4 worm cellular contexts compared by ENCODE assay signal in the genomic region with DNA sequence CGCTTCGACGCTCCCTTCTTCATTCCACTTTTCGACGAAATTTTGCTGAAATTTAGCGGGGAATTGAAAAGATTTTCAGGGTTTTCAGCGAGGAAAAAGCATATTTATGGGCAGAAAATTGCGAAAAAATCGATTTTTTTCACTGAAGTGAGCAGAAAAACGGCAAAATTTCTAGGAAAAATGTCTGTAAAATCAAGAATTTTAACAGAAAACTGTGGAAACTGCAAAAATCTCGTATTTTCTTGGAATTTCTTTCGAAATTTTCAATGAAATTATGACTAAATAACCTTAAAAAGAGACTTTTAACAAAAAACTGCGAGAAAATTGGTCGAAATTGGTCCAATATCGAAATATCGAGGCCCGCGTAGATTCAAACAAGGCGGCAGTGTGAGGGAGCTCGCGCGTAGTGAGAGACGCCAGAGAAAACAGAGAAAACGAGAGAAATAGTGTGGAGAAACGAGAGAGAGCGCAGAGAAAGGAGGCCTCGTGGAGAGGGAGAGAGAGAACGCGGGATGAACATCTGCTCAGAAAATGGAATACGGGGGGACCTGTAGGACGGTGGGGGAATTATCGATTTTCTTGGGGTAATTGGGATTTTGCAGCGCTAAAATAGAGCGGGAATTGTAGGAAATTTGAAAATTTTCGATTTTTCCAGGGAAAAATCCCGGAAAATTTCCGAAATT.
TF ChIP-seq lines count a peak whose summit lies in the region.

A gene (minus strand): TSS at position 51 of the 683 bp plus-strand sequence.

TF ChIP-seq in whole organism, L1 larva, 84 proteins besides CTCF, POLR2A, EP300 and RAD21 (continued from another document and continues in another):
- TF ChIP-seq pax-3 (tag; optimal IDR thresholded peaks at IDR 0.05; lab: Kevin White, UChicago) (no peak), ztf-4 (tag; optimal IDR thresholded peaks at IDR 0.05; lab: Kevin White, UChicago) (no peak), dsc-1 (tag; optimal IDR thresholded peaks at IDR 0.05; lab: Kevin White, UChicago) (peak; percentile 29), lin-35 (GFP tag; optimal IDR thresholded peaks at IDR 0.05; lab: Kevin White, UChicago) (peak; percentile 37 to 49), snpc-4 (tag; optimal IDR thresholded peaks at IDR 0.05; lab: Kevin White, UChicago) (no peak), unc-62 (GFP tag; optimal IDR thresholded peaks at IDR 0.05; lab: Kevin White, UChicago) (no peak), nhr-11 (tag; optimal IDR thresholded peaks at IDR 0.05; lab: Kevin White, UChicago) (no peak), unc-86 (tag; optimal IDR thresholded peaks at IDR 0.05; lab: Kevin White, UChicago) (peak; percentile 3), efl-1 (optimal IDR thresholded peaks at IDR 0.05; lab: Kevin White, UChicago) (peak; percentile 71 to 83), efl-1 (GFP tag; optimal IDR thresholded peaks at IDR 0.05 in 1 of 2; lab: Kevin White, UChicago) (peak; percentile 43 to 94), ama-1 (optimal IDR thresholded peaks at IDR 0.05; lab: Kevin White, UChicago) (no peak), ceh-90 (tag; optimal IDR thresholded peaks at IDR 0.05; lab: Kevin White, UChicago) (no peak), rnt-1 (tag; optimal IDR thresholded peaks at IDR 0.05; lab: Kevin White, UChicago) (no peak), efl-3 (GFP tag; optimal IDR thresholded peaks at IDR 0.05; lab: Kevin White, UChicago) (no peak), egl-13 (tag; optimal IDR thresholded peaks at IDR 0.05; lab: Kevin White, UChicago) (no peak), zip-4 (GFP tag; optimal IDR thresholded peaks at IDR 0.05; lab: Kevin White, UChicago) (no peak), Y116A8C.19 (tag; optimal IDR thresholded peaks at IDR 0.05; lab: Kevin White, UChicago; ENCODE audit: borderline replicate concordance) (no peak), skn-1 (tag; optimal IDR thresholded peaks at IDR 0.05; lab: Kevin White, UChicago) (peak; percentile 42), C16A3.4 (tag; optimal IDR thresholded peaks at IDR 0.05; lab: Kevin White, UChicago) (no peak), ztf-11 (tag; optimal IDR thresholded peaks at IDR 0.05; lab: Kevin White, UChicago) (peak in 1 of 2 experiments; percentile 33), F16B12.6 (tag; optimal IDR thresholded peaks at IDR 0.05; lab: Kevin White, UChicago) (peak; percentile 15), ceh-88 (GFP tag; IDR thresholded peaks at IDR 0.05; lab: Robert Waterston, UW) (no peak), ceh-63 (GFP tag; optimal IDR thresholded peaks at IDR 0.05; lab: Kevin White, UChicago) (no peak), nhr-84 (tag; optimal IDR thresholded peaks at IDR 0.05; lab: Kevin White, UChicago) (no peak), nhr-237 (tag; optimal IDR thresholded peaks at IDR 0.05; lab: Kevin White, UChicago) (no peak), fkh-10 (GFP tag; optimal IDR thresholded peaks at IDR 0.05; lab: Kevin White, UChicago) (no peak), sox-4 (tag; optimal IDR thresholded peaks at IDR 0.05; lab: Kevin White, UChicago) (no peak), nhr-85 (tag; lab: Kevin White, UChicago) (no peak), mep-1 (tag; optimal IDR thresholded peaks at IDR 0.05; lab: Kevin White, UChicago) (peak; percentile 64), sptf-1 (tag; optimal IDR thresholded peaks at IDR 0.05; lab: Kevin White, UChicago) (no peak), nhr-90 (tag; optimal IDR thresholded peaks at IDR 0.05; lab: Kevin White, UChicago; ENCODE audit: poor library complexity) (peak; percentile 37), mdl-1 (tag; optimal IDR thresholded peaks at IDR 0.05; lab: Kevin White, UChicago) (peak in 1 of 2 experiments; percentile 56)

TF ChIP-seq in whole organism, L2 larva, 48 proteins besides CTCF, POLR2A, EP300 and RAD21 (continued from another document):
- TF ChIP-seq elt-1 (tag; optimal IDR thresholded peaks at IDR 0.05; lab: Kevin White, UChicago) (no peak), snpc-4 (tag; optimal IDR thresholded peaks at IDR 0.05; lab: Kevin White, UChicago) (no peak), aly-2 (tag; optimal IDR thresholded peaks at IDR 0.05; lab: Kevin White, UChicago) (no peak), egl-27 (tag; optimal IDR thresholded peaks at IDR 0.05; lab: Kevin White, UChicago) (peak; percentile 27), mab-5 (tag; optimal IDR thresholded peaks at IDR 0.05; lab: Kevin White, UChicago) (peak; percentile 7), mbf-1 (tag; optimal IDR thresholded peaks at IDR 0.05; lab: Kevin White, UChicago) (no peak), unc-39 (tag; optimal IDR thresholded peaks at IDR 0.05; lab: Kevin White, UChicago) (no peak), nhr-21 (tag; optimal IDR thresholded peaks at IDR 0.05; lab: Kevin White, UChicago) (no peak), nhr-11 (tag; optimal IDR thresholded peaks at IDR 0.05; lab: Kevin White, UChicago) (no peak), nhr-237 (tag; optimal IDR thresholded peaks at IDR 0.05; lab: Kevin White, UChicago) (no peak), sem-4 (tag; optimal IDR thresholded peaks at IDR 0.05; lab: Kevin White, UChicago) (no peak), peb-1 (tag; optimal IDR thresholded peaks at IDR 0.05; lab: Kevin White, UChicago) (no peak), ama-1 (optimal IDR thresholded peaks at IDR 0.05; lab: Kevin White, UChicago) (no peak), crh-2 (tag; optimal IDR thresholded peaks at IDR 0.05; lab: Kevin White, UChicago) (peak; percentile 10), sma-3 (GFP tag; optimal IDR thresholded peaks at IDR 0.05; lab: Kevin White, UChicago) (no peak), nhr-6 (tag; optimal IDR thresholded peaks at IDR 0.05; lab: Kevin White, UChicago) (no peak)

TF ChIP-seq in whole organism, L4 larva, 104 proteins besides CTCF, POLR2A, EP300 and RAD21 (continued from another document and continues in another):
- TF ChIP-seq attf-4 (tag; optimal IDR thresholded peaks at IDR 0.05; lab: Kevin White, UChicago) = no peak
- no peak for TF ChIP-seq nhr-42 (GFP tag; IDR thresholded peaks at IDR 0.05; lab: Robert Waterston, UW)
- no peak for TF ChIP-seq Y5F2A.4 (GFP tag; optimal IDR thresholded peaks at IDR 0.05; lab: Kevin White, UChicago)
- peak; percentile 78 for TF ChIP-seq hmg-1.1 (GFP tag; IDR thresholded peaks at IDR 0.05; lab: Robert Waterston, UW)
- TF ChIP-seq lin-38 (GFP tag; IDR thresholded peaks at IDR 0.05; lab: Robert Waterston, UW) = peak; percentile 42; the same call in 1 of the 2 replicates
- TF ChIP-seq snpc-4 (tag; optimal IDR thresholded peaks at IDR 0.05; lab: Kevin White, UChicago) = no peak
- no peak for TF ChIP-seq lim-7 (GFP tag; IDR thresholded peaks at IDR 0.05; lab: Robert Waterston, UW)
- peak; percentile 79 for TF ChIP-seq hlh-30 (tag; optimal IDR thresholded peaks at IDR 0.05; lab: Kevin White, UChicago; ENCODE audit: insufficient read depth)
- TF ChIP-seq nhr-28 (tag; optimal IDR thresholded peaks at IDR 0.05; lab: Kevin White, UChicago) = peak; percentile 21
- no peak for TF ChIP-seq sdz-12 (GFP tag; optimal IDR thresholded peaks at IDR 0.05; lab: Kevin White, UChicago)
- TF ChIP-seq mdt-29 (GFP tag; IDR thresholded peaks at IDR 0.05; lab: Robert Waterston, UW) = no peak
- TF ChIP-seq tra-1 (GFP tag; IDR thresholded peaks at IDR 0.05; lab: Robert Waterston, UW) = no peak
- TF ChIP-seq nhr-77 (tag; optimal IDR thresholded peaks at IDR 0.05; lab: Kevin White, UChicago) = no peak
- TF ChIP-seq F49E8.2 (tag; optimal IDR thresholded peaks at IDR 0.05; lab: Kevin White, UChicago; ENCODE audit: borderline replicate concordance) = no peak
- TF ChIP-seq duxl-1 (tag; optimal IDR thresholded peaks at IDR 0.05; lab: Kevin White, UChicago; ENCODE audit: poor library complexity) = no peak
- TF ChIP-seq saeg-2 (GFP tag; IDR thresholded peaks at IDR 0.05; lab: Robert Waterston, UW) = no peak
- no peak for TF ChIP-seq daf-12 (tag; optimal IDR thresholded peaks at IDR 0.05; lab: Kevin White, UChicago)
- no peak for TF ChIP-seq unc-39 (tag; optimal IDR thresholded peaks at IDR 0.05; lab: Kevin White, UChicago)
- TF ChIP-seq ctbp-1 (GFP tag; IDR thresholded peaks at IDR 0.05; lab: Robert Waterston, UW) = peak; percentile 16; the same call in 1 of the 2 replicates
- 0 out of 2 replicates have a peak, but pooled peaks have one; percentile 6 for TF ChIP-seq dmd-6 (GFP tag; IDR thresholded peaks at IDR 0.05; lab: Robert Waterston, UW)
- TF ChIP-seq nhr-25 (tag; optimal IDR thresholded peaks at IDR 0.05; lab: Kevin White, UChicago; ENCODE audit: borderline replicate concordance, insufficient read depth) = no peak
- TF ChIP-seq jun-1 (tag; optimal IDR thresholded peaks at IDR 0.05; lab: Kevin White, UChicago) = no peak
- no peak for TF ChIP-seq nhr-48 (tag; optimal IDR thresholded peaks at IDR 0.05; lab: Kevin White, UChicago)
- no peak for TF ChIP-seq nhr-237 (tag; optimal IDR thresholded peaks at IDR 0.05; lab: Kevin White, UChicago)
- TF ChIP-seq zfp-2 (tag; optimal IDR thresholded peaks at IDR 0.05; lab: Kevin White, UChicago) = no peak
- no peak for TF ChIP-seq php-3 (GFP tag; IDR thresholded peaks at IDR 0.05; lab: Robert Waterston, UW)
- peak; percentile 60 for TF ChIP-seq nhr-6 (tag; optimal IDR thresholded peaks at IDR 0.05; lab: Kevin White, UChicago)
- TF ChIP-seq lsy-2 (tag; optimal IDR thresholded peaks at IDR 0.05; lab: Kevin White, UChicago) = peak in 1 of 2 experiments; percentile 40
- TF ChIP-seq ceh-62 (tag; optimal IDR thresholded peaks at IDR 0.05; lab: Kevin White, UChicago) = no peak
- TF ChIP-seq cey-2 (tag; optimal IDR thresholded peaks at IDR 0.05; lab: Kevin White, UChicago; ENCODE audit: borderline replicate concordance, insufficient read depth) = no peak
- no peak for TF ChIP-seq lin-1 (GFP tag; IDR thresholded peaks at IDR 0.05; lab: Robert Waterston, UW)
- no peak for TF ChIP-seq ZK337.2 (GFP tag; IDR thresholded peaks at IDR 0.05; lab: Robert Waterston, UW)
- TF ChIP-seq fkh-10 (GFP tag; optimal IDR thresholded peaks at IDR 0.05; lab: Kevin White, UChicago) = no peak
- TF ChIP-seq F44E2.7 (GFP tag; IDR thresholded peaks at IDR 0.05; lab: Robert Waterston, UW) = no peak
- no peak for TF ChIP-seq aly-2 (tag; optimal IDR thresholded peaks at IDR 0.05; lab: Kevin White, UChicago)
- no peak for TF ChIP-seq nhr-76 (tag; optimal IDR thresholded peaks at IDR 0.05; lab: Kevin White, UChicago)
- TF ChIP-seq Y75B8A.6 (GFP tag; IDR thresholded peaks at IDR 0.05; lab: Robert Waterston, UW) = no peak
- no peak for TF ChIP-seq egl-43 (GFP tag; IDR thresholded peaks at IDR 0.05; lab: Robert Waterston, UW)
- TF ChIP-seq mes-2 (tag; optimal IDR thresholded peaks at IDR 0.05; lab: Kevin White, UChicago; ENCODE audit: poor library complexity, severe bottlenecking) = peak; percentile 70
- no peak for TF ChIP-seq ztf-7 (tag; optimal IDR thresholded peaks at IDR 0.05; lab: Kevin White, UChicago)
- peak in 1 of 2 experiments; percentile 57 for TF ChIP-seq mdl-1 (tag; optimal IDR thresholded peaks at IDR 0.05; lab: Kevin White, UChicago)

TF ChIP-seq in whole organism, young adult, 124 proteins besides CTCF, POLR2A, EP300 and RAD21 (continued from another document and continues in another):
- TF ChIP-seq cebp-1 (GFP tag; IDR thresholded peaks at IDR 0.05; lab: Robert Waterston, UW) (no peak), cebp-1 (tag; optimal IDR thresholded peaks at IDR 0.05; lab: Kevin White, UChicago) (peak; percentile 51), fkh-3 (tag; optimal IDR thresholded peaks at IDR 0.05; lab: Kevin White, UChicago) (no peak), hmg-20 (GFP tag; IDR thresholded peaks at IDR 0.05; lab: Robert Waterston, UW) (no peak), Y67H2A.10 (GFP tag; conservative IDR thresholded peaks at IDR 0.05; lab: Robert Waterston, UW) (no peak), repo-1 (tag; optimal IDR thresholded peaks at IDR 0.05; lab: Kevin White, UChicago) (no peak), nfyb-1 (GFP tag; IDR thresholded peaks at IDR 0.05; lab: Robert Waterston, UW) (no peak), F57C9.4 (tag; optimal IDR thresholded peaks at IDR 0.05; lab: Kevin White, UChicago) (no peak), bed-1 (GFP tag; IDR thresholded peaks at IDR 0.05; lab: Robert Waterston, UW) (no peak), nhr-179 (tag; optimal IDR thresholded peaks at IDR 0.05; lab: Kevin White, UChicago) (no peak), dpff-1 (tag; optimal IDR thresholded peaks at IDR 0.05; lab: Kevin White, UChicago) (no peak), hsf-1 (GFP tag; IDR thresholded peaks at IDR 0.05; lab: Robert Waterston, UW) (no peak), pha-4 (tag; optimal IDR thresholded peaks at IDR 0.05; lab: Kevin White, UChicago) (no peak), lin-35 (GFP tag; optimal IDR thresholded peaks at IDR 0.05; lab: Kevin White, UChicago) (no peak), nhr-27 (tag; optimal IDR thresholded peaks at IDR 0.05; lab: Kevin White, UChicago) (no peak), mes-4 (tag; optimal IDR thresholded peaks at IDR 0.05; lab: Kevin White, UChicago) (no peak), ama-1 (optimal IDR thresholded peaks at IDR 0.05; lab: Kevin White, UChicago) (no peak), ama-1 (GFP tag; optimal IDR thresholded peaks at IDR 0.05; lab: Kevin White, UChicago) (no peak), tbx-9 (tag; optimal IDR thresholded peaks at IDR 0.05; lab: Kevin White, UChicago; ENCODE audit: borderline replicate concordance) (no peak), Y56A3A.18 (GFP tag; IDR thresholded peaks at IDR 0.05; lab: Robert Waterston, UW) (no peak), ceh-100 (GFP tag; IDR thresholded peaks at IDR 0.05; lab: Robert Waterston, UW) (peak; percentile 53; the same call in 1 of the 2 replicates), nhr-90 (tag; optimal IDR thresholded peaks at IDR 0.05; lab: Kevin White, UChicago) (no peak), ztf-26 (tag; optimal IDR thresholded peaks at IDR 0.05; lab: Kevin White, UChicago) (no peak), lsy-27 (tag; optimal IDR thresholded peaks at IDR 0.05; lab: Kevin White, UChicago; ENCODE audit: borderline replicate concordance, insufficient read depth) (no peak), hrde-1 (tag; optimal IDR thresholded peaks at IDR 0.05; lab: Kevin White, UChicago; ENCODE audit: borderline replicate concordance) (no peak), F10E7.11 (tag; optimal IDR thresholded peaks at IDR 0.05; lab: Kevin White, UChicago) (no peak), ZK185.1 (tag; optimal IDR thresholded peaks at IDR 0.05; lab: Kevin White, UChicago; ENCODE audit: poor library complexity, severe bottlenecking) (no peak), K12H6.12 (tag; optimal IDR thresholded peaks at IDR 0.05; lab: Kevin White, UChicago) (no peak), tbp1 (GFP tag; optimal IDR thresholded peaks at IDR 0.05; lab: Kevin White, UChicago) (no peak), madf-8 (GFP tag; conservative IDR thresholded peaks at IDR 0.05; lab: Robert Waterston, UW) (peak; percentile 30; the same call in 1 of the 2 replicates), ets-4 (GFP tag; optimal IDR thresholded peaks at IDR 0.05; lab: Kevin White, UChicago) (no peak), F37B4.10 (GFP tag; IDR thresholded peaks at IDR 0.05; lab: Robert Waterston, UW) (no peak), ztf-3 (GFP tag; optimal IDR thresholded peaks at IDR 0.05; lab: Kevin White, UChicago) (no peak), T26A5.8 (tag; optimal IDR thresholded peaks at IDR 0.05; lab: Kevin White, UChicago) (no peak), madf-10 (tag; optimal IDR thresholded peaks at IDR 0.05; lab: Kevin White, UChicago) (no peak), B0336.3 (GFP tag; IDR thresholded peaks at IDR 0.05; lab: Robert Waterston, UW) (0 out of 2 replicates have a peak, but pooled peaks have one; percentile 27), pbrm-1 (GFP tag; IDR thresholded peaks at IDR 0.05; lab: Robert Waterston, UW) (0 out of 2 replicates have a peak, but pooled peaks have one; percentile 15), lsl-1 (GFP tag; optimal IDR thresholded peaks at IDR 0.05; lab: Kevin White, UChicago) (no peak), F49E8.2 (tag; optimal IDR thresholded peaks at IDR 0.05; lab: Kevin White, UChicago; ENCODE audit: insufficient read depth) (peak; percentile 5), athp-1 (tag; optimal IDR thresholded peaks at IDR 0.05; lab: Kevin White, UChicago) (no peak), ceh-40 (GFP tag; IDR thresholded peaks at IDR 0.05; lab: Robert Waterston, UW) (no peak), dox-1 (GFP tag; IDR thresholded peaks at IDR 0.05; lab: Robert Waterston, UW) (peak; percentile 57), F39B2.1 (GFP tag; IDR thresholded peaks at IDR 0.05; lab: Robert Waterston, UW) (no peak), mel-28 (tag; optimal IDR thresholded peaks at IDR 0.05; lab: Kevin White, UChicago; ENCODE audit: borderline replicate concordance) (no peak), ztf-22 (GFP tag; optimal IDR thresholded peaks at IDR 0.05; lab: Kevin White, UChicago) (no peak), let-607 (tag; optimal IDR thresholded peaks at IDR 0.05; lab: Kevin White, UChicago) (no peak), let-526 (GFP tag; IDR thresholded peaks at IDR 0.05; lab: Robert Waterston, UW) (no peak), aptf-3 (GFP tag; IDR thresholded peaks at IDR 0.05; lab: Robert Waterston, UW) (no peak)
